Worm (Caenorhabditis elegans) whole organism, young adult: Measurements from ENCODE around the gene ilcr-2.

Experiments used
- C17E4.6 ChIP-seq: fragments of 200-800 bp; sonication (Bioruptor generic); IDR thresholded peaks from 2 replicates; pipeline ENCODE4 v1.3.6; 2022; ENCODE audit warnings: missing genetic modification reagents, missing genetic modification characterization, missing compliant biosample characterization
- D2030.7 ChIP-seq: fragments of 200-800 bp; sonication (Bioruptor generic); IDR thresholded peaks from 2 replicates; pipeline ENCODE4 v1.3.6; 2022; ENCODE audit warnings: missing genetic modification reagents, missing genetic modification characterization, missing compliant biosample characterization
- F22D6.2 ChIP-seq: sonication (generic microtip); optimal IDR thresholded peaks from 2 replicates; lab custom pipeline; 2016; ENCODE audit warnings: mild to moderate bottlenecking, missing genetic modification characterization, missing compliant biosample characterization
- F23B12.7 ChIP-seq: sonication (generic microtip); optimal IDR thresholded peaks from 2 replicates; lab custom pipeline; 2017; ENCODE audit warnings: missing genetic modification characterization, mild to moderate bottlenecking, missing compliant biosample characterization, antibody characterized with exemption, moderate library complexity; ENCODE audit not compliant: insufficient read depth
- F33H1.4 ChIP-seq: fragments of 200-800 bp; sonication (Bioruptor generic); IDR thresholded peaks from 2 replicates; pipeline ENCODE4 v1.3.6; 2022; ENCODE audit warnings: missing genetic modification reagents, missing genetic modification characterization, missing compliant biosample characterization
- F49E8.2 ChIP-seq: sonication (generic microtip); optimal IDR thresholded peaks from 3 replicates; lab custom pipeline; 2017; ENCODE audit warnings: missing genetic modification characterization, mild to moderate bottlenecking, missing compliant biosample characterization, antibody characterized with exemption, moderate library complexity; ENCODE audit not compliant: insufficient read depth
- F57A8.1 ChIP-seq: fragments of 200-800 bp; sonication (Bioruptor generic); optimal IDR thresholded peaks from 2 replicates; lab custom pipeline; 2018; ENCODE audit warnings: mild to moderate bottlenecking, missing genetic modification characterization, moderate library complexity, missing compliant biosample characterization
- F57C9.4 ChIP-seq: sonication (generic microtip); optimal IDR thresholded peaks from 2 replicates; lab custom pipeline; 2017; ENCODE audit warnings: mild to moderate bottlenecking, missing genetic modification characterization, missing compliant biosample characterization
- Y67H2A.10 ChIP-seq: fragments of 200-800 bp; sonication (Bioruptor generic); conservative IDR thresholded peaks from 2 replicates; pipeline ENCODE4 v1.3.6; 2022; ENCODE audit warnings: missing genetic modification reagents, missing genetic modification characterization, missing compliant biosample characterization
- Y95B8A.8 ChIP-seq: fragments of 200-800 bp; sonication (Bioruptor generic); IDR thresholded peaks from 2 replicates; pipeline ENCODE4 v1.3.6; 2022; ENCODE audit warnings: missing genetic modification reagents, missing genetic modification characterization, missing compliant biosample characterization
- athp-1 ChIP-seq: sonication (generic microtip); optimal IDR thresholded peaks from 2 replicates; lab custom pipeline; 2017; ENCODE audit warnings: mild to moderate bottlenecking, missing genetic modification characterization, missing compliant biosample characterization
- ceh-100 ChIP-seq: fragments of 200-800 bp; sonication (Bioruptor generic); IDR thresholded peaks from 2 replicates; pipeline ENCODE4 v1.3.6; 2022; ENCODE audit warnings: missing genetic modification reagents, missing genetic modification characterization, missing compliant biosample characterization
- ceh-40 ChIP-seq: fragments of 200-800 bp; sonication (Bioruptor generic); IDR thresholded peaks from 2 replicates; pipeline ENCODE4 v1.3.6; 2022; ENCODE audit warnings: missing genetic modification characterization, missing compliant biosample characterization
- ceh-91 ChIP-seq: fragments of 200-800 bp; sonication (Bioruptor generic); IDR thresholded peaks from 2 replicates; pipeline ENCODE4 v1.3.6; 2022; ENCODE audit warnings: missing genetic modification reagents, missing genetic modification characterization, missing compliant biosample characterization
- chd-7 ChIP-seq: sonication (generic microtip); optimal IDR thresholded peaks from 2 replicates; lab custom pipeline; 2016; ENCODE audit warnings: mild to moderate bottlenecking, missing genetic modification characterization, moderate library complexity, missing compliant biosample characterization
- dpl-1 ChIP-seq: fragments of 150-350 bp; optimal IDR thresholded peaks from 2 replicates; lab custom pipeline; 2014; ENCODE audit warnings: missing biosample characterization, missing genetic modification reagents, missing genetic modification characterization
- efl-1 ChIP-seq: fragments of 150-350 bp; optimal IDR thresholded peaks from 2 replicates; lab custom pipeline; 2014; ENCODE audit warnings: missing biosample characterization, missing genetic modification reagents, missing genetic modification characterization
- egl-18 ChIP-seq: fragments of 200-800 bp; sonication (Bioruptor generic); IDR thresholded peaks from 2 replicates; pipeline ENCODE4 v1.3.6; 2022; ENCODE audit warnings: missing genetic modification reagents, missing genetic modification characterization, missing compliant biosample characterization
- ekl-4 ChIP-seq: fragments of 200-800 bp; sonication (Bioruptor generic); IDR thresholded peaks from 2 replicates; pipeline ENCODE4 v1.3.6; 2022; ENCODE audit warnings: missing genetic modification reagents, missing genetic modification characterization, missing compliant biosample characterization
- fkh-3 ChIP-seq: sonication (generic microtip); optimal IDR thresholded peaks from 2 replicates; lab custom pipeline; 2016; ENCODE audit warnings: mild to moderate bottlenecking, missing genetic modification characterization, missing compliant biosample characterization
- hlh-26 ChIP-seq: fragments of 200-800 bp; sonication (Bioruptor generic); conservative IDR thresholded peaks from 2 replicates; pipeline ENCODE4 v1.3.6; 2022; ENCODE audit warnings: missing genetic modification reagents, missing genetic modification characterization, missing compliant biosample characterization
- hmg-20 ChIP-seq: fragments of 200-800 bp; sonication (Bioruptor generic); IDR thresholded peaks from 2 replicates; pipeline ENCODE4 v1.3.6; 2022; ENCODE audit warnings: missing genetic modification reagents, missing genetic modification characterization, missing compliant biosample characterization
- hsf-1 ChIP-seq: fragments of 200-800 bp; sonication (Bioruptor generic); IDR thresholded peaks from 2 replicates; pipeline ENCODE4 v1.3.6; 2022; ENCODE audit warnings: missing genetic modification reagents, missing genetic modification characterization, missing compliant biosample characterization
- lag-1 ChIP-seq: fragments of 200-800 bp; sonication (Bioruptor generic); IDR thresholded peaks from 2 replicates; pipeline ENCODE4 v1.3.6; 2022; ENCODE audit warnings: missing genetic modification reagents, missing genetic modification characterization, missing compliant biosample characterization
- lin-54 ChIP-seq: fragments of 200-800 bp; sonication (Bioruptor generic); optimal IDR thresholded peaks from 2 replicates; lab custom pipeline; 2018; ENCODE audit warnings: mild to moderate bottlenecking, missing genetic modification characterization, missing compliant biosample characterization
- lsl-1 ChIP-seq: fragments of 200-800 bp; sonication (Bioruptor generic); optimal IDR thresholded peaks from 2 replicates; lab custom pipeline; 2018; ENCODE audit warnings: mild to moderate bottlenecking, missing genetic modification characterization, moderate library complexity, missing compliant biosample characterization
- madf-8 ChIP-seq: fragments of 200-800 bp; sonication (Bioruptor generic); conservative IDR thresholded peaks from 2 replicates; pipeline ENCODE4 v1.3.6; 2022; ENCODE audit warnings: missing genetic modification reagents, missing genetic modification characterization, missing compliant biosample characterization
- nfya-1 ChIP-seq: sonication (generic microtip); optimal IDR thresholded peaks from 2 replicates; lab custom pipeline; 2017; ENCODE audit warnings: antibody characterized with exemption, missing compliant biosample characterization, missing genetic modification characterization, borderline replicate concordance; ENCODE audit not compliant: insufficient read depth
- nfya-2 ChIP-seq: fragments of 200-800 bp; sonication (Bioruptor generic); IDR thresholded peaks from 2 replicates; pipeline ENCODE4 v1.3.6; 2022; ENCODE audit warnings: missing genetic modification reagents, missing genetic modification characterization, missing compliant biosample characterization
- nfyb-1 ChIP-seq: fragments of 200-800 bp; sonication (Bioruptor generic); IDR thresholded peaks from 2 replicates; pipeline ENCODE4 v1.3.6; 2022; ENCODE audit warnings: missing genetic modification reagents, missing genetic modification characterization, missing compliant biosample characterization
- pbrm-1 ChIP-seq: fragments of 200-800 bp; sonication (Bioruptor generic); IDR thresholded peaks from 2 replicates; pipeline ENCODE4 v1.3.6; 2022; ENCODE audit warnings: missing genetic modification reagents, missing genetic modification characterization, missing compliant biosample characterization
- pha-4 ChIP-seq: fragments of 150-350 bp; sonication (generic microtip); optimal IDR thresholded peaks from 2 replicates; lab custom pipeline; 2014; ENCODE audit warnings: missing biosample characterization, missing genetic modification reagents, missing genetic modification characterization
- rcor-1 ChIP-seq: fragments of 200-800 bp; sonication (Bioruptor generic); IDR thresholded peaks from 2 replicates; pipeline ENCODE4 v1.3.6; 2022; ENCODE audit warnings: missing genetic modification reagents, missing genetic modification characterization, missing compliant biosample characterization
- sdz-38 ChIP-seq: sonication (generic microtip); optimal IDR thresholded peaks from 2 replicates; lab custom pipeline; 2016; ENCODE audit warnings: missing genotype, missing genetic modification characterization, missing compliant biosample characterization
- snpc-1.1 ChIP-seq: sonication (generic microtip); optimal IDR thresholded peaks from 2 replicates; lab custom pipeline; 2017; ENCODE audit warnings: missing genetic modification characterization, mild to moderate bottlenecking, missing compliant biosample characterization, antibody characterized with exemption, moderate library complexity, missing genotype, missing genetic modification reagents; ENCODE audit not compliant: insufficient read depth
- snpc-1.3 ChIP-seq: sonication (generic microtip); optimal IDR thresholded peaks from 2 replicates; lab custom pipeline; 2017; ENCODE audit warnings: missing genetic modification characterization, mild to moderate bottlenecking, missing compliant biosample characterization, antibody characterized with exemption, moderate library complexity, missing genotype, missing genetic modification reagents; ENCODE audit not compliant: insufficient read depth
- snpc-3.4 ChIP-seq: sonication (generic microtip); optimal IDR thresholded peaks from 2 replicates; lab custom pipeline; 2017; ENCODE audit warnings: missing genetic modification characterization, mild to moderate bottlenecking, missing compliant biosample characterization, antibody characterized with exemption, moderate library complexity, missing genotype, missing genetic modification reagents
- snpc-4 ChIP-seq, 5 experiments: fragments of 150-350 bp in 1 of 5; sonication (generic microtip) in 4 of 5; optimal IDR thresholded peaks; 2 replicates each; lab custom pipeline; 2014 to 2018; ENCODE audit warnings: missing genetic modification characterization in 5 of 5, missing biosample characterization in 3 of 5, antibody characterized with exemption in 2 of 5, mild to moderate bottlenecking in 2 of 5, missing compliant biosample characterization in 2 of 5, missing genotype in 2 of 5, moderate library complexity in 2 of 5, missing genetic modification reagents in 1 of 5
- tlf-1 ChIP-seq: fragments of 200-800 bp; sonication (Bioruptor generic); optimal IDR thresholded peaks from 2 replicates; lab custom pipeline; 2018; ENCODE audit warnings: mild to moderate bottlenecking, missing genetic modification characterization, missing compliant biosample characterization
- unc-130 ChIP-seq: sonication (generic microtip); optimal IDR thresholded peaks from 2 replicates; lab custom pipeline; 2016; ENCODE audit warnings: missing genetic modification reagents, missing genetic modification characterization, missing compliant biosample characterization
- xnd-1 ChIP-seq: sonication (generic microtip); optimal IDR thresholded peaks from 2 replicates; lab custom pipeline; 2016; ENCODE audit warnings: missing genotype, missing genetic modification reagents, missing genetic modification characterization, missing compliant biosample characterization
- zfh-2 ChIP-seq: fragments of 200-800 bp; sonication (Bioruptor generic); conservative IDR thresholded peaks from 2 replicates; pipeline ENCODE4 v1.3.6; 2022; ENCODE audit warnings: missing genetic modification reagents, missing genetic modification characterization, missing compliant biosample characterization
- ztf-26 ChIP-seq: sonication (generic microtip); optimal IDR thresholded peaks from 2 replicates; lab custom pipeline; 2017; ENCODE audit warnings: missing genetic modification characterization, missing compliant biosample characterization
- ztf-6 ChIP-seq: fragments of 200-800 bp; sonication (Bioruptor generic); IDR thresholded peaks from 2 replicates; pipeline ENCODE4 v1.3.6; 2022; ENCODE audit warnings: missing genetic modification reagents, missing genetic modification characterization, missing compliant biosample characterization

Gene ilcr-2

DNA sequence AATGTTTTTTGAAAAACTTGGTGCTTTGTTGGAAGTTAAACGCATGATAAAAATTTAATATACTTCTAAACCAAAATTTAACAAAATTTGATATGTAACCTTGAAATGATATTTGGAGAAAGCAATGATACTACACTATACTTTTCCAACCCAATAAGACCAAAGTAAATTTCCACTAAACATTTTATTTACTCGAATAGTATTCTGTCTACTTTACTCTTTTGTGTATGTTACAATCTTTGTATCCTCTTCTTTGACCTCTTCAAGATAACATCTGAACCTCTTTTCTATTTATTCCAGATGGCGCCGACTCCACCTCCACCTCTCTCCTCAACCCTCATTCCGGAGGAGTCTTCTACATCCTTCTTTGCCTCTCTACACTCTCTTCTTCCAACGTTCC is 21.5 kb upstream of the ilcr-2 start, which contains the start of gene dhs-5:
Gene dhs-5, plus strand, starts transcription at position 301 of the 400 bp plus-strand sequence.
- TF ChIP-seq nfya-2 (GFP tag; lab: Robert Waterston, UW), result no peak
- no peak for TF ChIP-seq pha-4 (tag; lab: Kevin White, UChicago)
- no peak for TF ChIP-seq ztf-26 (tag; lab: Kevin White, UChicago)
- TF ChIP-seq pbrm-1 (GFP tag; lab: Robert Waterston, UW), result no peak
- TF ChIP-seq, all 124 proteins: peak for 0

DNA sequence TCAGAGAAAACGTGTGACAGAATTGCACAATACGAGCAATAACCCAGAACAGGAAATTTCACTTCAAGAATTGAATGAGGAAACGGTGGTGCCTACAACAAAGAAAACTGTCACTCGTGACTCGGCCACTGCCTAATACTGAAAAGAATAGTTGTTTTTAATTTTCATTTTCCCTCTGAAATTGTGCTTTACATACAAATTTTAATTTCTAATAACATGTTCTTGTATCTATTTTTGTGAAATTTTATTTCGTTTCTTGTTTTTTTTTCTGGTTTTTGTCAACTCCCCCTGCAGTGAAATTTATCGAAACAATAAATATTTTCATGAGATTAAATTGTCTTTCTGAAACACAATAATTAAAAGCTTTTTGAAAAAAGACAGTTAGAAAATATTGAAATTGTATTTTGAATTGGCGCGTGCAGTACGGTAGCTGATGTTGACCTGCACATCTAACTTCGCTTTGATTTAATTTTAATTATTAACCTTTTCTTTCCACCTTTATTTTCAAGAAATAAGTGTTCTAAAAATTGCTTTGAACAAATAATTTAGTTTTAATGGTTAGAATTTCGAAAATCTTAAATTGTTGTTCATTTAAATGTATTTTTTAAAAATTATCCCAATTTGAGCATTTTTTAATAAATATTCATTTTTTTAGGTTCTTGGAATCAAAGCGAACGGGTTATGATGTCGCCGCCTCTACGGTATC is 19.2 kb upstream of the ilcr-2 start, which contains the start of gene daz-1:
Gene daz-1, plus strand, starts transcription at position 656 of the 706 bp plus-strand sequence.
- TF ChIP-seq nfya-1 (tag; lab: Kevin White, UChicago) (no peak), lsl-1 (GFP tag; lab: Kevin White, UChicago) (peak; percentile 93), hlh-26 (GFP tag; lab: Robert Waterston, UW) (no peak), snpc-1.3 (tag; lab: Kevin White, UChicago) (peak; percentile 76), F22D6.2 (tag; lab: Kevin White, UChicago) (no peak), snpc-4 (GFP tag; optimal IDR thresholded peaks at IDR 0.05; lab: Kevin White, UChicago) (no peak), snpc-4 (tag; optimal IDR thresholded peaks at IDR 0.05; lab: Kevin White, UChicago) (no peak), lag-1 (GFP tag; lab: Robert Waterston, UW) (no peak), snpc-3.4 (peak; percentile 41), F49E8.2 (tag; lab: Kevin White, UChicago) (peak; percentile 40), athp-1 (tag; lab: Kevin White, UChicago) (no peak), tlf-1 (GFP tag; lab: Kevin White, UChicago) (peak; percentile 13), C17E4.6 (GFP tag; lab: Robert Waterston, UW) (no peak), ceh-40 (GFP tag; lab: Robert Waterston, UW) (no peak), rcor-1 (GFP tag; lab: Robert Waterston, UW) (peak; percentile 46; the same call in 1 of the 2 replicates), D2030.7 (GFP tag; lab: Robert Waterston, UW) (peak; percentile 44), ztf-6 (GFP tag; lab: Robert Waterston, UW) (no peak), sdz-38 (no peak), ceh-91 (GFP tag; lab: Robert Waterston, UW) (no peak), chd-7 (no peak), zfh-2 (no peak), F57A8.1 (GFP tag; lab: Kevin White, UChicago) (no peak), madf-8 (peak; percentile 68), egl-18 (GFP tag; lab: Robert Waterston, UW) (no peak), efl-1 (peak; percentile 95), Y95B8A.8 (GFP tag; lab: Robert Waterston, UW) (no peak), dpl-1 (peak; percentile 81), snpc-1.1 (tag; lab: Kevin White, UChicago) (no peak), F23B12.7 (tag; lab: Kevin White, UChicago) (peak; percentile 3), F57C9.4 (tag; lab: Kevin White, UChicago) (no peak), F33H1.4 (GFP tag; lab: Robert Waterston, UW) (peak; percentile 70), ekl-4 (GFP tag; lab: Robert Waterston, UW) (no peak), pha-4 (tag; lab: Kevin White, UChicago) (no peak), hsf-1 (no peak), nfya-2 (GFP tag; lab: Robert Waterston, UW) (no peak), nfyb-1 (GFP tag; lab: Robert Waterston, UW) (no peak), lin-54 (peak; percentile 93), Y67H2A.10 (GFP tag; lab: Robert Waterston, UW) (no peak), hmg-20 (GFP tag; lab: Robert Waterston, UW) (no peak), unc-130 (GFP tag; lab: Kevin White, UChicago) (no peak), fkh-3 (no peak), ceh-100 (GFP tag; lab: Robert Waterston, UW) (no peak), xnd-1 (tag; lab: Kevin White, UChicago) (peak; percentile 68)
